Worm (Caenorhabditis elegans) whole organism, young adult: ENCODE measurements around the gene B0310.3.

Experiments
- B0019.2 ChIP-seq: fragments of 200-800 bp; sonication (Bioruptor generic); conservative IDR thresholded peaks from 2 replicates; pipeline ENCODE4 v1.3.6; 2022; ENCODE audit warnings: missing genetic modification reagents, missing genetic modification characterization, missing compliant biosample characterization
- B0035.1 ChIP-seq: sonication (generic microtip); optimal IDR thresholded peaks from 2 replicates; lab custom pipeline; 2016; ENCODE audit warnings: missing genetic modification characterization, mild to moderate bottlenecking, missing compliant biosample characterization, missing genotype, missing genetic modification reagents
- B0261.1 ChIP-seq: sonication (generic microtip); optimal IDR thresholded peaks from 2 replicates; lab custom pipeline; 2016; ENCODE audit warnings: mild to moderate bottlenecking, missing genetic modification characterization, moderate library complexity, missing compliant biosample characterization
- B0336.3 ChIP-seq: fragments of 200-800 bp; sonication (Bioruptor generic); IDR thresholded peaks from 2 replicates; pipeline ENCODE4 v1.3.6; 2022; ENCODE audit warnings: missing genetic modification characterization, missing compliant biosample characterization
- D2030.7 ChIP-seq: fragments of 200-800 bp; sonication (Bioruptor generic); IDR thresholded peaks from 2 replicates; pipeline ENCODE4 v1.3.6; 2022; ENCODE audit warnings: missing genetic modification reagents, missing genetic modification characterization, missing compliant biosample characterization
- F22D6.2 ChIP-seq: sonication (generic microtip); optimal IDR thresholded peaks from 2 replicates; lab custom pipeline; 2016; ENCODE audit warnings: mild to moderate bottlenecking, missing genetic modification characterization, missing compliant biosample characterization
- F55B11.4 ChIP-seq: sonication (generic microtip); optimal IDR thresholded peaks from 2 replicates; lab custom pipeline; 2016; ENCODE audit warnings: missing compliant biosample characterization, missing genetic modification characterization, borderline replicate concordance; ENCODE audit not compliant: insufficient read depth
- F57C9.4 ChIP-seq: sonication (generic microtip); optimal IDR thresholded peaks from 2 replicates; lab custom pipeline; 2017; ENCODE audit warnings: mild to moderate bottlenecking, missing genetic modification characterization, missing compliant biosample characterization
- Y95B8A.8 ChIP-seq: fragments of 200-800 bp; sonication (Bioruptor generic); IDR thresholded peaks from 2 replicates; pipeline ENCODE4 v1.3.6; 2022; ENCODE audit warnings: missing genetic modification reagents, missing genetic modification characterization, missing compliant biosample characterization
- ZK185.1 ChIP-seq: sonication (generic microtip); optimal IDR thresholded peaks from 2 replicates; lab custom pipeline; 2016; ENCODE audit warnings: mild to moderate bottlenecking, missing genetic modification characterization, missing compliant biosample characterization; ENCODE audit not compliant: poor library complexity, severe bottlenecking
- attf-6 ChIP-seq: fragments of 200-800 bp; sonication (Bioruptor generic); IDR thresholded peaks from 2 replicates; pipeline ENCODE4 v1.3.6; 2022; ENCODE audit warnings: missing genetic modification reagents, missing genetic modification characterization, missing compliant biosample characterization
- bed-2 ChIP-seq: fragments of 200-800 bp; sonication (Bioruptor generic); IDR thresholded peaks from 2 replicates; pipeline ENCODE4 v1.3.6; 2022; ENCODE audit warnings: missing genetic modification reagents, missing genetic modification characterization, missing compliant biosample characterization
- ceh-100 ChIP-seq: fragments of 200-800 bp; sonication (Bioruptor generic); IDR thresholded peaks from 2 replicates; pipeline ENCODE4 v1.3.6; 2022; ENCODE audit warnings: missing genetic modification reagents, missing genetic modification characterization, missing compliant biosample characterization
- ceh-79 ChIP-seq: sonication (generic microtip); optimal IDR thresholded peaks from 2 replicates; lab custom pipeline; 2017; ENCODE audit warnings: mild to moderate bottlenecking, missing genetic modification characterization, missing compliant biosample characterization
- dox-1 ChIP-seq: fragments of 200-800 bp; sonication (Bioruptor generic); IDR thresholded peaks from 2 replicates; pipeline ENCODE4 v1.3.6; 2022; ENCODE audit warnings: missing genetic modification reagents, missing genetic modification characterization, missing compliant biosample characterization
- dpl-1 ChIP-seq: fragments of 150-350 bp; optimal IDR thresholded peaks from 2 replicates; lab custom pipeline; 2014; ENCODE audit warnings: missing biosample characterization, missing genetic modification reagents, missing genetic modification characterization
- efl-1 ChIP-seq: fragments of 150-350 bp; optimal IDR thresholded peaks from 2 replicates; lab custom pipeline; 2014; ENCODE audit warnings: missing biosample characterization, missing genetic modification reagents, missing genetic modification characterization
- egl-18 ChIP-seq: fragments of 200-800 bp; sonication (Bioruptor generic); IDR thresholded peaks from 2 replicates; pipeline ENCODE4 v1.3.6; 2022; ENCODE audit warnings: missing genetic modification reagents, missing genetic modification characterization, missing compliant biosample characterization
- ets-4 ChIP-seq: fragments of 200-800 bp; sonication (Bioruptor generic); optimal IDR thresholded peaks from 2 replicates; lab custom pipeline; 2018; ENCODE audit warnings: mild to moderate bottlenecking, missing genetic modification characterization, missing compliant biosample characterization
- hrde-1 ChIP-seq: sonication (generic microtip); optimal IDR thresholded peaks from 2 replicates; lab custom pipeline; 2016; ENCODE audit warnings: missing genetic modification characterization, mild to moderate bottlenecking, missing compliant biosample characterization, moderate library complexity, missing genotype, missing genetic modification reagents, borderline replicate concordance
- lin-26 ChIP-seq: fragments of 200-800 bp; sonication (Bioruptor generic); IDR thresholded peaks from 2 replicates; pipeline ENCODE4 v1.3.6; 2022; ENCODE audit warnings: missing genetic modification reagents, missing genetic modification characterization, missing compliant biosample characterization
- lin-35 ChIP-seq, 3 experiments: fragments of 150-350 bp in 2 of 3; sonication (generic microtip) in 1 of 3; optimal IDR thresholded peaks; 2 replicates each; lab custom pipeline; 2014 to 2018; ENCODE audit warnings: missing biosample characterization in 3 of 3, missing genetic modification characterization in 3 of 3, missing genetic modification reagents in 3 of 3
- lin-40 ChIP-seq: sonication (generic microtip); optimal IDR thresholded peaks from 2 replicates; lab custom pipeline; 2016; ENCODE audit warnings: missing genetic modification characterization, mild to moderate bottlenecking, missing compliant biosample characterization, missing genotype, missing genetic modification reagents
- lir-1 ChIP-seq: fragments of 200-800 bp; sonication (Bioruptor generic); conservative IDR thresholded peaks from 2 replicates; pipeline ENCODE4 v1.3.6; 2022; ENCODE audit warnings: missing genetic modification reagents, missing genetic modification characterization, missing compliant biosample characterization
- lsl-1 ChIP-seq: fragments of 200-800 bp; sonication (Bioruptor generic); optimal IDR thresholded peaks from 2 replicates; lab custom pipeline; 2018; ENCODE audit warnings: mild to moderate bottlenecking, missing genetic modification characterization, moderate library complexity, missing compliant biosample characterization
- madf-10 ChIP-seq: sonication (generic microtip); optimal IDR thresholded peaks from 2 replicates; lab custom pipeline; 2016; ENCODE audit warnings: mild to moderate bottlenecking, missing genetic modification characterization, missing compliant biosample characterization
- madf-8 ChIP-seq: fragments of 200-800 bp; sonication (Bioruptor generic); conservative IDR thresholded peaks from 2 replicates; pipeline ENCODE4 v1.3.6; 2022; ENCODE audit warnings: missing genetic modification reagents, missing genetic modification characterization, missing compliant biosample characterization
- mxl-1 ChIP-seq: sonication (generic microtip); optimal IDR thresholded peaks from 2 replicates; lab custom pipeline; 2016; ENCODE audit warnings: missing genetic modification characterization, missing compliant biosample characterization
- nfya-1 ChIP-seq: sonication (generic microtip); optimal IDR thresholded peaks from 2 replicates; lab custom pipeline; 2017; ENCODE audit warnings: antibody characterized with exemption, missing compliant biosample characterization, missing genetic modification characterization, borderline replicate concordance; ENCODE audit not compliant: insufficient read depth
- nhr-179 ChIP-seq: sonication (generic microtip); optimal IDR thresholded peaks from 2 replicates; lab custom pipeline; 2016; ENCODE audit warnings: mild to moderate bottlenecking, missing genetic modification characterization, missing compliant biosample characterization
- nhr-27 ChIP-seq: fragments of 200-800 bp; sonication (Bioruptor generic); optimal IDR thresholded peaks from 2 replicates; lab custom pipeline; 2018; ENCODE audit warnings: mild to moderate bottlenecking, missing genetic modification characterization, moderate library complexity, missing compliant biosample characterization
- pbrm-1 ChIP-seq: fragments of 200-800 bp; sonication (Bioruptor generic); IDR thresholded peaks from 2 replicates; pipeline ENCODE4 v1.3.6; 2022; ENCODE audit warnings: missing genetic modification reagents, missing genetic modification characterization, missing compliant biosample characterization
- pha-4 ChIP-seq: fragments of 150-350 bp; sonication (generic microtip); optimal IDR thresholded peaks from 2 replicates; lab custom pipeline; 2014; ENCODE audit warnings: missing biosample characterization, missing genetic modification reagents, missing genetic modification characterization
- rcor-1 ChIP-seq: fragments of 200-800 bp; sonication (Bioruptor generic); IDR thresholded peaks from 2 replicates; pipeline ENCODE4 v1.3.6; 2022; ENCODE audit warnings: missing genetic modification reagents, missing genetic modification characterization, missing compliant biosample characterization
- rec-8 ChIP-seq, 2 experiments: sonication (generic microtip); optimal IDR thresholded peaks; 2 replicates each; lab custom pipeline; 2016; ENCODE audit warnings: mild to moderate bottlenecking in 2 of 2, missing genetic modification characterization in 2 of 2, missing genetic modification reagents in 2 of 2, missing genotype in 2 of 2, missing biosample characterization in 1 of 2, missing compliant biosample characterization in 1 of 2, moderate library complexity in 1 of 2
- repo-1 ChIP-seq: sonication (generic microtip); optimal IDR thresholded peaks from 2 replicates; lab custom pipeline; 2017; ENCODE audit warnings: mild to moderate bottlenecking, missing genetic modification characterization, missing compliant biosample characterization
- rpc-1 ChIP-seq, 2 experiments: fragments of 150-350 bp in 1 of 2; sonication (generic microtip) in 1 of 2; optimal IDR thresholded peaks; 2 replicates each; lab custom pipeline; 2014 to 2018; ENCODE audit warnings: missing biosample characterization in 1 of 2, missing genetic modification characterization in 1 of 2, missing genetic modification reagents in 1 of 2, missing genotype in 1 of 2
- sea-2 ChIP-seq: fragments of 200-800 bp; sonication (Bioruptor generic); IDR thresholded peaks from 2 replicates; pipeline ENCODE4 v1.3.6; 2022; ENCODE audit warnings: missing genetic modification characterization, missing compliant biosample characterization
- snpc-1.1 ChIP-seq: sonication (generic microtip); optimal IDR thresholded peaks from 2 replicates; lab custom pipeline; 2017; ENCODE audit warnings: missing genetic modification characterization, mild to moderate bottlenecking, missing compliant biosample characterization, antibody characterized with exemption, moderate library complexity, missing genotype, missing genetic modification reagents; ENCODE audit not compliant: insufficient read depth
- snpc-3.4 ChIP-seq: sonication (generic microtip); optimal IDR thresholded peaks from 2 replicates; lab custom pipeline; 2017; ENCODE audit warnings: missing genetic modification characterization, mild to moderate bottlenecking, missing compliant biosample characterization, antibody characterized with exemption, moderate library complexity, missing genotype, missing genetic modification reagents
- tlf-1 ChIP-seq: fragments of 200-800 bp; sonication (Bioruptor generic); optimal IDR thresholded peaks from 2 replicates; lab custom pipeline; 2018; ENCODE audit warnings: mild to moderate bottlenecking, missing genetic modification characterization, missing compliant biosample characterization
- zim-3 ChIP-seq: sonication (generic microtip); optimal IDR thresholded peaks from 2 replicates; lab custom pipeline; 2017; ENCODE audit warnings: mild to moderate bottlenecking, missing genetic modification characterization, moderate library complexity, missing compliant biosample characterization
- ztf-6 ChIP-seq: fragments of 200-800 bp; sonication (Bioruptor generic); IDR thresholded peaks from 2 replicates; pipeline ENCODE4 v1.3.6; 2022; ENCODE audit warnings: missing genetic modification reagents, missing genetic modification characterization, missing compliant biosample characterization

Gene B0310.3

DNA sequence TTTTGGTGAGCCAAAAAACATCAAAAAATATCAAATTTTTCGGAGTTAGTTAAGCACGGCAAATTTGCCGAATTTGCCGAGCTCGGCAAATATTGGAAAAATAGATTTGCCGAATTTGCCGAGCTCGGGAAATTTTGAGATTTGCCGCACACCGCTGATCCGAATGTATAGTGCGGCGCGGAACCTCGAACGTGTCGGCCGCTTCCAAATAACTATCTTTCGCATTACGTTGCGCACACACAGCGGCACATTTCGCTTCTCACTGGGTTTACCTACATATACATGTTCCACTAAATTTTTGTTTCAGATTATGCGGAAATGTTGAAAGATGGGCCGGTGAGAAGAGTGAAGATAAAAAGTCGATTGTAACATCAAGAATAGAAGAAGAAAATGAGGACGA lies 24.0 kb downstream of the B0310.3 start (continued):
- TF ChIP-seq ceh-79 (no peak), ZK185.1 (tag; lab: Kevin White, UChicago) (no peak)

DNA sequence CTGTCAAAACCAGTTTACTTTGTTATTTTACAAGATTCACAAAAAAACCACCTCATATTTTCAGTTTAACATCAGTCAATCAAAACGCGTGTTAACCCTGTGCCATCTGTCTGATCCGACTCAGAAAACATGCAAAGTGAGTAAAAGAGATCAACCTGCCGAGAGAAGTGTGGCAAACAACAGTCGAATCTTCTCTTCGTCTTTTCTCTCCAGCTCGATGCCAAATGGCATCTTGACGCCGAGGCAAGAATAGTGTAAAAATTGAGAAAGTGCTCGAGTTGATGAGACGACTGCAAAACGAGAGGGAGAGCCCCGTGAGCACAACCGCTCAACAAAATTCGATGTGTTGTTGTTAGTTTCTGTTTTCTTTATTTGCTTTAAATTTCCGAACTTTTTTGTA lies 27.9 kb downstream of the B0310.3 start, which contains the start of gene B0310.1:
Gene B0310.1 (plus strand): TSS at position 310 of the 400 bp plus-strand sequence.
- TF ChIP-seq rpc-1 (optimal IDR thresholded peaks at IDR 0.05; lab: Kevin White, UChicago) (no peak), rpc-1 (tag; optimal IDR thresholded peaks at IDR 0.05; lab: Kevin White, UChicago) (no peak), rcor-1 (GFP tag; lab: Robert Waterston, UW) (no peak), mxl-1 (no peak), efl-1 (GFP tag; lab: Kevin White, UChicago) (no peak)
- TF ChIP-seq, all 124 proteins: peak for 0

DNA sequence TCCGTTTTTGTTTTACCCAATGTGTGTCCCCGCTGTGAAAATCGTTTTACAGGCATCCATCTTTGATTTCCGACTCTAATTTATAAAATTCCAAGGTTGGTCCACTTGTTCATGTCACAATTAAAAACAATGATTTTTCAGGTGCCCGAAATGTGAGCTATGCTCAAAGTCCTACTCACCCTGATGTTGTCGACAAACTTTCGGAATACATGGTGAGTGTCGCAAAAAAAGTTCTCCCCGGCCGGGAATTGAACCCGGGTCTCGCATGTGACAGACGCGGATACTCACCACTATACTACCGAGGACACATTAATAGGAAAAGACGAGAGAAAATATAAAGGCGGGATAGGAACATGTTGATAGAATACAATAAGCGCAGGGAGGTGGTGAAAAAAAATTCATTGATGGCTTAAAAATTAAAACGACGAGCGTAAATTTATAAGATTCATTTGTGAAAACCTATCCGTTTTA lies 31.1 kb downstream of the B0310.3 start, which contains the start of gene egl-17:
Gene egl-17 (plus strand): TSS at position 51 of the 471 bp plus-strand sequence.
- TF ChIP-seq madf-8 (0 out of 2 replicates have a peak, but pooled peaks have one; percentile 9), lir-1 (GFP tag; lab: Robert Waterston, UW) (peak; percentile 68), nhr-179 (tag; lab: Kevin White, UChicago) (peak; percentile 62), zim-3 (tag; lab: Kevin White, UChicago) (peak; percentile 84), B0336.3 (GFP tag; lab: Robert Waterston, UW) (peak; percentile 84), lin-35 (GFP tag; optimal IDR thresholded peaks at IDR 0.05; lab: Kevin White, UChicago) (peak in 1 of 3 experiments; percentile 79), Y95B8A.8 (GFP tag; lab: Robert Waterston, UW) (no peak), nhr-27 (peak; percentile 90), B0019.2 (GFP tag; lab: Robert Waterston, UW) (peak; percentile 55; the same call in 1 of the 2 replicates), madf-10 (tag; lab: Kevin White, UChicago) (peak; percentile 88), lin-40 (tag; lab: Kevin White, UChicago) (peak; percentile 83), tlf-1 (GFP tag; lab: Kevin White, UChicago) (peak; percentile 44), nfya-1 (tag; lab: Kevin White, UChicago) (no peak), pbrm-1 (peak; percentile 75), attf-6 (0 out of 2 replicates have a peak, but pooled peaks have one; percentile 19), repo-1 (tag; lab: Kevin White, UChicago) (peak; percentile 83), B0035.1 (tag; lab: Kevin White, UChicago) (peak; percentile 86), egl-18 (peak; percentile 75; the same call in 1 of the 2 replicates), ceh-79 (no peak), lsl-1 (GFP tag; lab: Kevin White, UChicago) (peak; percentile 28), ets-4 (peak; percentile 75), D2030.7 (peak; percentile 78), lin-26 (GFP tag; lab: Robert Waterston, UW) (peak; percentile 94), dpl-1 (no peak), ceh-100 (GFP tag; lab: Robert Waterston, UW) (peak; percentile 67; the same call in 1 of the 2 replicates), F55B11.4 (tag; lab: Kevin White, UChicago) (no peak), F57C9.4 (tag; lab: Kevin White, UChicago) (peak; percentile 58), F22D6.2 (peak; percentile 49), pha-4 (tag; lab: Kevin White, UChicago) (no peak), bed-2 (GFP tag; lab: Robert Waterston, UW) (0 out of 2 replicates have a peak, but pooled peaks have one; percentile 71), snpc-3.4 (tag; lab: Kevin White, UChicago) (peak; percentile 73), sea-2 (GFP tag; lab: Robert Waterston, UW) (no peak), hrde-1 (tag; lab: Kevin White, UChicago) (peak; percentile 87), dox-1 (GFP tag; lab: Robert Waterston, UW) (peak; percentile 90), snpc-1.1 (tag; lab: Kevin White, UChicago) (peak; percentile 75), B0261.1 (tag; lab: Kevin White, UChicago) (peak; percentile 96), rec-8 (tag; optimal IDR thresholded peaks at IDR 0.05; lab: Kevin White, UChicago) (peak; percentile 90 to 92), ztf-6 (GFP tag; lab: Robert Waterston, UW) (peak; percentile 74; the same call in 1 of the 2 replicates)
